Fruit fly (Drosophila melanogaster) whole organism, pupa: ENCODE measurements around the gene Sidpn.

Experiments used
- CG10348 ChIP-seq: fragments of 200-800 bp; sonication (Bioruptor generic); IDR thresholded peaks from 2 replicates; pipeline ENCODE4 v1.3.6; 2022; ENCODE audit warnings: missing biosample characterization, missing genetic modification characterization
- CG12605 ChIP-seq: fragments of 200-800 bp; sonication (Bioruptor generic); IDR thresholded peaks from 2 replicates; pipeline ENCODE4 v1.3.6; 2022; ENCODE audit warnings: missing biosample characterization, missing genetic modification characterization
- CG13204 ChIP-seq: fragments of 200-800 bp; sonication (Bioruptor generic); optimal IDR thresholded peaks from 2 replicates; lab custom pipeline; 2018; ENCODE audit warnings: missing biosample characterization, mild to moderate bottlenecking, missing genetic modification characterization, moderate library complexity
- CG14655 ChIP-seq: fragments of 200-800 bp; sonication (Bioruptor generic); optimal IDR thresholded peaks from 3 replicates; lab custom pipeline; 2017; ENCODE audit warnings: mild to moderate bottlenecking, missing biosample characterization, missing genetic modification reagents, missing genetic modification characterization
- CG15710 ChIP-seq: fragments of 200-800 bp; sonication (Bioruptor generic); optimal IDR thresholded peaks from 2 replicates; lab custom pipeline; 2018; ENCODE audit warnings: missing biosample characterization, mild to moderate bottlenecking, missing genetic modification characterization, moderate library complexity
- CG17806 ChIP-seq: fragments of 200-800 bp; sonication (Bioruptor generic); optimal IDR thresholded peaks from 2 replicates; lab custom pipeline; 2018; ENCODE audit warnings: missing biosample characterization, mild to moderate bottlenecking, missing genetic modification characterization, moderate library complexity
- CG32121 ChIP-seq: fragments of 200-800 bp; sonication (Bioruptor generic); IDR thresholded peaks from 2 replicates; pipeline ENCODE4 v1.3.6; 2022; ENCODE audit warnings: missing biosample characterization, missing genetic modification characterization
- CG34367 ChIP-seq: fragments of 200-800 bp; sonication (Bioruptor generic); optimal IDR thresholded peaks from 2 replicates; lab custom pipeline; 2018; ENCODE audit warnings: missing biosample characterization, mild to moderate bottlenecking, missing genetic modification characterization
- CG4496 ChIP-seq: fragments of 200-800 bp; sonication (Bioruptor generic); IDR thresholded peaks from 3 replicates; pipeline ENCODE4 v1.3.6; 2022; ENCODE audit warnings: missing biosample characterization, missing genetic modification characterization
- CG8159 ChIP-seq: fragments of 200-800 bp; sonication (Bioruptor generic); optimal IDR thresholded peaks from 3 replicates; lab custom pipeline; 2018; ENCODE audit warnings: missing biosample characterization, mild to moderate bottlenecking, missing genetic modification characterization, moderate library complexity
- CG8301 ChIP-seq: fragments of 200-800 bp; sonication (Bioruptor generic); optimal IDR thresholded peaks from 2 replicates; lab custom pipeline; 2018; ENCODE audit warnings: missing biosample characterization, mild to moderate bottlenecking, missing genetic modification characterization
- CG9948 ChIP-seq: fragments of 200-800 bp; sonication (Bioruptor generic); optimal IDR thresholded peaks from 2 replicates; lab custom pipeline; 2018; ENCODE audit warnings: missing biosample characterization, mild to moderate bottlenecking, missing genetic modification characterization, moderate library complexity
- D1 ChIP-seq: fragments of 200-800 bp; sonication (Bioruptor generic); optimal IDR thresholded peaks from 2 replicates; lab custom pipeline; 2018; ENCODE audit warnings: missing biosample characterization, mild to moderate bottlenecking, missing genetic modification characterization, moderate library complexity
- EcR ChIP-seq: fragments of 200-800 bp; sonication (Bioruptor generic); optimal IDR thresholded peaks from 3 replicates; lab custom pipeline; 2019; ENCODE audit warnings: missing biosample characterization, missing genetic modification characterization, mild to moderate bottlenecking, moderate library complexity, missing genetic modification reagents
- Ets98B ChIP-seq: fragments of 200-800 bp; sonication (Bioruptor generic); IDR thresholded peaks from 2 replicates; pipeline ENCODE4 v1.3.6; 2022; ENCODE audit warnings: missing biosample characterization, missing genetic modification characterization
- Pif1A ChIP-seq: fragments of 200-800 bp; sonication (Bioruptor generic); optimal IDR thresholded peaks from 3 replicates; lab custom pipeline; 2016; ENCODE audit warnings: missing biosample characterization, missing genetic modification characterization
- Pif1B ChIP-seq: fragments of 200-800 bp; sonication (Bioruptor generic); optimal IDR thresholded peaks from 3 replicates; lab custom pipeline; 2016; ENCODE audit warnings: missing biosample characterization, missing genetic modification characterization
- Snoo ChIP-seq: fragments of 200-800 bp; sonication (Bioruptor generic); optimal IDR thresholded peaks from 3 replicates; lab custom pipeline; 2017; ENCODE audit warnings: missing biosample characterization, mild to moderate bottlenecking, missing genetic modification characterization, inconsistent platforms
- fd96Ca ChIP-seq: fragments of 200-800 bp; sonication (Bioruptor generic); IDR thresholded peaks from 3 replicates; pipeline ENCODE4 v1.3.6; 2022; ENCODE audit warnings: missing biosample characterization, missing genetic modification characterization
- gl ChIP-seq: fragments of 200-800 bp; sonication (Bioruptor generic); optimal IDR thresholded peaks from 2 replicates; lab custom pipeline; 2018; ENCODE audit warnings: missing biosample characterization, mild to moderate bottlenecking, missing genetic modification characterization
- rn ChIP-seq: fragments of 200-800 bp; sonication (Bioruptor generic); IDR thresholded peaks from 2 replicates; pipeline ENCODE4 v1.3.6; 2022; ENCODE audit warnings: missing biosample characterization, missing genetic modification characterization

Gene Sidpn

dm6 chr2L:18982826-18983758 is 44.4 kb upstream of the Sidpn start:
- no peak for TF ChIP-seq Snoo (tag; lab: Kevin White, UChicago)
- no peak for TF ChIP-seq rn (GFP tag; lab: Robert Waterston, UW)
- TF ChIP-seq CG8159 (tag; lab: Kevin White, UChicago): peak; percentile 34
- peak; percentile 21 for TF ChIP-seq CG15710 (tag; lab: Kevin White, UChicago)
- TF ChIP-seq EcR (GFP tag; lab: Kevin White, UChicago): peak; percentile 85
- no peak for TF ChIP-seq gl (tag; lab: Kevin White, UChicago)

- TF ChIP-seq CG34367 (tag; lab: Kevin White, UChicago) (no peak), gl (tag; lab: Kevin White, UChicago) (no peak), CG9948 (tag; lab: Kevin White, UChicago) (no peak)
Measured at dm6 chr2L:18984158-18984557, 43.4 kb upstream of the Sidpn start.

dm6 chr2L:18985201-18986124 is 42.0 kb upstream of the Sidpn start:
- TF ChIP-seq CG17806 (tag; lab: Kevin White, UChicago) (no peak), CG13204 (GFP tag; lab: Kevin White, UChicago) (no peak), Pif1B (no peak), CG10348 (no peak), Ets98B (no peak), D1 (tag; lab: Kevin White, UChicago) (no peak), CG4496 (GFP tag; lab: Robert Waterston, UW) (no peak), CG34367 (tag; lab: Kevin White, UChicago) (no peak), CG32121 (GFP tag; lab: Robert Waterston, UW) (no peak), CG14655 (GFP tag; lab: Kevin White, UChicago) (peak; percentile 36), CG8301 (tag; lab: Kevin White, UChicago) (peak; percentile 9), CG12605 (no peak), EcR (GFP tag; lab: Kevin White, UChicago) (no peak), fd96Ca (no peak), rn (GFP tag; lab: Robert Waterston, UW) (no peak), CG9948 (tag; lab: Kevin White, UChicago) (no peak), CG8159 (tag; lab: Kevin White, UChicago) (peak; percentile 9), Pif1A (peak; percentile 6), CG15710 (tag; lab: Kevin White, UChicago) (peak; percentile 12), Snoo (tag; lab: Kevin White, UChicago) (no peak), gl (tag; lab: Kevin White, UChicago) (no peak)

dm6 chr2L:18986125-18986498 is 41.4 kb upstream of the Sidpn start:
- TF ChIP-seq Pif1B: no peak
- TF ChIP-seq gl (tag; lab: Kevin White, UChicago): no peak
- TF ChIP-seq CG17806 (tag; lab: Kevin White, UChicago): no peak
- no peak for TF ChIP-seq EcR (GFP tag; lab: Kevin White, UChicago)
- no peak for TF ChIP-seq Ets98B
- no peak for TF ChIP-seq CG10348
- TF ChIP-seq CG12605: no peak
- TF ChIP-seq CG9948 (tag; lab: Kevin White, UChicago): no peak
- no peak for TF ChIP-seq CG8159 (tag; lab: Kevin White, UChicago)
- TF ChIP-seq D1 (tag; lab: Kevin White, UChicago): no peak

dm6 chr2L:18987078-18987895 is 40.2 kb upstream of the Sidpn start, which contains the start of the genes Swip-1 and EMC5:
TSS of gene Swip-1 (minus strand) at chr2L:18987280.
TSS of gene EMC5 (plus strand) at chr2L:18987707.
- TF ChIP-seq CG12605: no peak
- 0 out of 3 replicates have a peak, but pooled peaks have one; percentile 36 for TF ChIP-seq fd96Ca
- TF ChIP-seq Ets98B: peak; percentile 38; the same call in 1 of the 2 replicates
- TF ChIP-seq CG34367 (tag; lab: Kevin White, UChicago): peak; percentile 31
- no peak for TF ChIP-seq CG10348
- TF ChIP-seq CG17806 (tag; lab: Kevin White, UChicago): peak; percentile 32
- TF ChIP-seq Snoo (tag; lab: Kevin White, UChicago): no peak
- TF ChIP-seq CG32121 (GFP tag; lab: Robert Waterston, UW): no peak; the same call in 1 of the 2 replicates
- peak; percentile 31 for TF ChIP-seq CG9948 (tag; lab: Kevin White, UChicago)
- TF ChIP-seq CG8159 (tag; lab: Kevin White, UChicago): peak; percentile 68
- peak; percentile 2 for TF ChIP-seq Pif1B
- peak; percentile 23 for TF ChIP-seq Pif1A
- TF ChIP-seq CG4496 (GFP tag; lab: Robert Waterston, UW): peak; percentile 39; the same call in 1 of the 3 replicates
- TF ChIP-seq rn (GFP tag; lab: Robert Waterston, UW): 0 out of 2 replicates have a peak, but pooled peaks have one; percentile 9
- TF ChIP-seq D1 (tag; lab: Kevin White, UChicago): peak; percentile 16
- TF ChIP-seq gl (tag; lab: Kevin White, UChicago): no peak
- TF ChIP-seq EcR (GFP tag; lab: Kevin White, UChicago): no peak
- no peak for TF ChIP-seq CG13204 (GFP tag; lab: Kevin White, UChicago)
- no peak for TF ChIP-seq CG8301 (tag; lab: Kevin White, UChicago)
- peak; percentile 50 for TF ChIP-seq CG14655 (GFP tag; lab: Kevin White, UChicago)
- TF ChIP-seq CG15710 (tag; lab: Kevin White, UChicago): peak; percentile 61
